Worm (Caenorhabditis elegans): ENCODE results near the gene srh-236.
"Not testable (repeated sequence)": the region's sequence is repeated elsewhere in the genome, so short reads cannot be mapped to it uniquely, and the experiment has no call there.

srh-236 gene

DNA sequence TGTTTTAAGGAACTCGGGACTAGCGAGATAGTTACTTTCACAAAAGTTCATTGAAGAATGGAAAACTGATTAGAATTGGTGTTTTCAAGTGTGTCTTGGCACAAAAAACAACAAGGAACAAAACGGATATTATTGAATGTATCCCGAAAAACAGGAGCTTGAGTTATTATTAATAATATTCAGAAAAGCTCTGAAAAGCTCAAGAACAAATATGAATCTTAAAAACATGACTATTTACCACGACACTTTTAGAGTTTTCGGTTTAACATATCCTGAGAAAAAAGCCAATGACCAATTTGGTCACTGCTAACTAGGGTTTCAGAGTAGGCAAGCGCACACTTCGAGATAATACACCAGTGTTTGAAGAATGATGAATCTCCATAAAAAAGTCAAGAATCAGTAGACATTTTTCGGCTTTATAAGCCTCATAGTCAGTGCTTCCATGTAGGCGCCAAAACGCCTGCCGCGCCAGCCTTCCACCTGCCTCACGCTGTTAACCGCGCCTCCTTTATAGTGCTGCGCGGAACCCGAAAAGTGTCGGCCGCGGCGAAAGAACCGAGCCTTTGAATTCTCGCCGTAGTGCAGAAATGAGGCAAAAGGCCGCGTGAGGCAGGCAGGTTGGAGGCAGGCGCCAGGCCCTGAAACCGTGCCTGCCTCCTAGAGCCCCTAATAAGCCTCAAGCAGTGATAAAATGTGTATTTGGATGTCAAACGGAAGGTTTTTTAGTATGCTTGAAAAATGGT, at the start of gene srh-236:
TSS of gene srh-236 (minus strand) at position 51 of the 743 bp plus-strand sequence.
- no peak for TF ChIP-seq W03F9.2 (tag; optimal IDR thresholded peaks at IDR 0.05)
- no peak for TF ChIP-seq dao-5 (tag; optimal IDR thresholded peaks at IDR 0.05)
- TF ChIP-seq him-1 (tag; optimal IDR thresholded peaks at IDR 0.05), result no peak

DNA sequence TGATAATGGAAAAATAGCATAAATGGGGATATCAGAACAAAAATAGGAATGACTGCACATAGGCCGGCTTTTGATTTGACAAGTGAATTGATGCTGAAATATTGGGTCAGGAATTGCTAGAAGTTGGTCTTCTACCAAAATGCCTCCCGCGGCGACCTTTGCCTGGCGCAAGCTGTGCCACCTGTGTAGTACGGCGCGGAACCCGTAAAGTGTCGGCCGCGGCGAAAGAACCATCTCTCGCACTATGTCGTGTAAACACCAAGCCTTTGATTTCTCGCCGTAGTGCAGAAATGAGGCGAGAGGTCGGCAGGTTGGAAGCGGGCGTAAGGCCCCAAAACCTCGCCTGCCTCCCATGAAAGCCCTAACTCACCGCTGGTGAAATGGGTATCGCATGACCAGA, 49.5 kb upstream of the srh-236 start:
- no peak for TF ChIP-seq dao-5 (tag; optimal IDR thresholded peaks at IDR 0.05)
- TF ChIP-seq him-1 (tag; optimal IDR thresholded peaks at IDR 0.05), result no peak
- TF ChIP-seq W03F9.2 (tag; optimal IDR thresholded peaks at IDR 0.05), result no peak

ce11 chrV:17258868-17259267, 47.0 kb upstream of the srh-236 start, which contains the start of gene fbxa-85:
TSS of gene fbxa-85 (plus strand) at chrV:17259168.
- TF ChIP-seq W03F9.2 (tag; optimal IDR thresholded peaks at IDR 0.05), result no peak
- TF ChIP-seq him-1 (tag; optimal IDR thresholded peaks at IDR 0.05), result no peak
- no peak for TF ChIP-seq dao-5 (tag; optimal IDR thresholded peaks at IDR 0.05)

DNA sequence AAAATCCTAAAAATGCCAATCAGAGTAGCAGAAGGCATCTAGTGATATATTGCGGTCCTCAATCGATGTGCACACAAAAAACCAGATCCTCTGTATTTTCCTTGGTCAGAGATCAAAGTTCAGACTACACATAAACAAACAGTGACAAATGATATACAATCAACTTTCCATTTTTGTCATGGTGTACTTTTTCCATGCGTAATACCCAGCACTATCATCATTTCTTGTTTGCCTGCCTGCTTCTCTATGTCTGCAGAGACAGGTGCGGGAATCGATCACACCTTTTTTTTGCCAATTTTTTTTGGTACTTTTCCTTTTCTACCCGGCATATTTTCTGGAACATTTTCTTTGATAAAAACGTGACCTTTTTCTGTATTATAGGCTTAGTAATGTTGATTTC, 46.4 kb upstream of the srh-236 start:
- no peak for TF ChIP-seq dao-5 (tag; optimal IDR thresholded peaks at IDR 0.05)
- no peak for TF ChIP-seq him-1 (tag; optimal IDR thresholded peaks at IDR 0.05)
- TF ChIP-seq W03F9.2 (tag; optimal IDR thresholded peaks at IDR 0.05), result no peak

ce11 chrV:17257637-17258036, 45.8 kb upstream of the srh-236 start:
- TF ChIP-seq dao-5 (tag; optimal IDR thresholded peaks at IDR 0.05), result no peak
- TF ChIP-seq W03F9.2 (tag; optimal IDR thresholded peaks at IDR 0.05), result no peak
- no peak for TF ChIP-seq him-1 (tag; optimal IDR thresholded peaks at IDR 0.05)

DNA sequence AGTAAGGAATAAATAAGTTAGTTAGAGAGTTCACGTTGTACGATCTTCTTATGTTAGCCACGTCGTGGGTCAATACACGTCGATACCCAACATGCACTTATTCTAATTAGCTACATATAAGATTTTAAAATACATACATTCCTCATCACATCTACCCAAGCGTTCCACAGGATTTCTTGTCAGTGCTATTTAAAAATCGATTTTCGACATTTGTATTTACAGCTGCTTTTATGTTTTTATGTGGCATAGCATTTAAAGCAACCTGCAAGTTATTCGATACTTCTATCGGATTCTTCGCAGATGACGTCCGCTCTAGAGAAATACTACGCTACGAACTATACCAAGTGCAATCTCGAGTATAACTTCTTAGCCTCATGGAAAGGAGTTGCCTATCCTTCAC, 43.6 kb upstream of the srh-236 start, which contains the start of gene srh-115:
TSS of gene srh-115 (plus strand) at position 301 of the 400 bp plus-strand sequence.
- TF ChIP-seq him-1 (tag; optimal IDR thresholded peaks at IDR 0.05) (no peak), W03F9.2 (tag; optimal IDR thresholded peaks at IDR 0.05) (no peak), dao-5 (tag; optimal IDR thresholded peaks at IDR 0.05) (no peak)

- TF ChIP-seq W03F9.2, him-1, dao-5 (tag; optimal IDR thresholded peaks at IDR 0.05): not testable (repeated sequence)
Measured at ce11 chrV:17255028-17255427, 43.2 kb upstream of the srh-236 start, which contains the start of gene srh-116. TSS of gene srh-116 (minus strand) at chrV:17255128.

DNA sequence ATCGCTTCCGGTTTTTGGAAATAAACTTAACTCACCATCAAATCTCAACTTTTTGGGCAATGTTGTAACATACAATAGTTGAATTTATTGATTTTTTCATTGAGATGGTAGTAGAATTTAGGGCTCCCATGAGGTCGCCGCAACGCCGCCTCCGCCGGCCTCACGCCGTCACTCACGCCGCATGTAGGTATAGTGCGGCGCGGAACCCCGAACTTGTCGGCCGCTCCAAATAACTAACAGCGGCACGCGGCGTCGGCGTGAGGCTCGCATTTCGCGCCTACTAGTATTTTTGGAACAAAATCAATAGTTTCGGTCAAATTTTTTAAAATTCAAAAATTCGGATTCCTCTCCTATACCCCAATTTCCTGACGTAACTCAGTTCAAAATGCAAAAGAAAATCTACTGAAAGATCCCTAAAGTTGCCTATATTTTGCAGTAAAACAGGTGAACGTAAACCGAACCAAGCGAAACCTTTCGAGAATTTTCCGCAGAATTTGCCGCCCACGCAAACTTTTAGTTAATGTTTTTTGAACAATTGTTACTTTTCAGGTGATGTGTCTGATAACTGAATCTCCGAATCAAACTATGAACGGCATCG, 39.6 kb upstream of the srh-236 start, which contains the start of gene Y61B8A.6:
TSS of gene Y61B8A.6 (plus strand) at position 548 of the 598 bp plus-strand sequence.
- TF ChIP-seq dao-5 (tag; optimal IDR thresholded peaks at IDR 0.05) (no peak), him-1 (tag; optimal IDR thresholded peaks at IDR 0.05) (no peak)

DNA sequence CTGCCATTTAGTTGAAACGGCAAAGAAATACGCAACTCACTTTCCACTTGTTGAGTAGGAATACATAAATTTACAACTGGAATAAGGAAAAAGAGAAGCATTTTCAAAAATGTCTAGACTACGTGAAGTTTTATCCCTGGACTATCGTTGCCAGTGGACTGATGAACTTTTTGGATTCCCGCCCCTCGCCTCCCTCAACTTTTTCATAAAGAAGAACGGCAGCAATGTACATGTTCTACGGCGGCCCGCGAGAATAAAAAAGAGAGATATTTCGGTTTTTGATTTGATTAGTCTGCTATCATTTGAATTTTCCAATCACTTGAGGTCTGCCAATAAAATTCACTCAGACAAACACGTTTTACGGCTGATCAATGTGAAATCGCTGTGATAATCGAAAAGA, 37.1 kb upstream of the srh-236 start, which contains the start of gene clec-243:
TSS of gene clec-243 (minus strand) at position 101 of the 400 bp plus-strand sequence.
- TF ChIP-seq W03F9.2 (tag; optimal IDR thresholded peaks at IDR 0.05) (no peak), him-1 (tag; optimal IDR thresholded peaks at IDR 0.05) (no peak), dao-5 (tag; optimal IDR thresholded peaks at IDR 0.05) (no peak)

- no peak for TF ChIP-seq him-1 (tag; optimal IDR thresholded peaks at IDR 0.05)
Measured at ce11 chrV:17245406-17245805, 33.6 kb upstream of the srh-236 start, which contains the start of gene clec-242. TSS of gene clec-242 (minus strand) at chrV:17245506.

ce11 chrV:17243016-17243415, 31.2 kb upstream of the srh-236 start:
- TF ChIP-seq dao-5 (tag; optimal IDR thresholded peaks at IDR 0.05) (no peak), him-1 (tag; optimal IDR thresholded peaks at IDR 0.05) (no peak), W03F9.2 (tag; optimal IDR thresholded peaks at IDR 0.05) (no peak)

- TF ChIP-seq dao-5 (tag; optimal IDR thresholded peaks at IDR 0.05), result no peak
- no peak for TF ChIP-seq W03F9.2 (tag; optimal IDR thresholded peaks at IDR 0.05)
- no peak for TF ChIP-seq him-1 (tag; optimal IDR thresholded peaks at IDR 0.05)
Measured at ce11 chrV:17242552-17242951, 30.7 kb upstream of the srh-236 start, which contains the start of gene Y68A4B.3. TSS of gene Y68A4B.3 (minus strand) at chrV:17242652.

DNA sequence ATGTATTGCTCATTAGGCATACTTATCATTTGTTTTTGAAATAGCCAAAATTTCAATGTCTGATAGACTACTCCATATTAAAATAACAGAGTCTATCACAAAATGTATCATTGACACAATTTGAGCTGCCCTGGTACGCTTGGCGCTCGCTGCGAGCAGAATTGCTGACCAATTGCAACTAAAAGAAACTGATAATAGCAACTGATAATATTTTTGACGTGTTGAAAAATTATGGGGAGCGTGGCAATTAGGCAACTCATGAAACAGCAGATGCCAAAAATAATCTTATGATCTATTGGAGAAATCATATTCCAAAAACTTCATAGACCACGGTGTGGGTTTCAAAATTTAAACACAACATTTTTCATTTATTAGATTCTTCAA, 29.4 kb upstream of the srh-236 start:
- TF ChIP-seq him-1 (tag; optimal IDR thresholded peaks at IDR 0.05) (no peak), dao-5 (tag; optimal IDR thresholded peaks at IDR 0.05) (no peak), W03F9.2 (tag; optimal IDR thresholded peaks at IDR 0.05) (no peak)

DNA sequence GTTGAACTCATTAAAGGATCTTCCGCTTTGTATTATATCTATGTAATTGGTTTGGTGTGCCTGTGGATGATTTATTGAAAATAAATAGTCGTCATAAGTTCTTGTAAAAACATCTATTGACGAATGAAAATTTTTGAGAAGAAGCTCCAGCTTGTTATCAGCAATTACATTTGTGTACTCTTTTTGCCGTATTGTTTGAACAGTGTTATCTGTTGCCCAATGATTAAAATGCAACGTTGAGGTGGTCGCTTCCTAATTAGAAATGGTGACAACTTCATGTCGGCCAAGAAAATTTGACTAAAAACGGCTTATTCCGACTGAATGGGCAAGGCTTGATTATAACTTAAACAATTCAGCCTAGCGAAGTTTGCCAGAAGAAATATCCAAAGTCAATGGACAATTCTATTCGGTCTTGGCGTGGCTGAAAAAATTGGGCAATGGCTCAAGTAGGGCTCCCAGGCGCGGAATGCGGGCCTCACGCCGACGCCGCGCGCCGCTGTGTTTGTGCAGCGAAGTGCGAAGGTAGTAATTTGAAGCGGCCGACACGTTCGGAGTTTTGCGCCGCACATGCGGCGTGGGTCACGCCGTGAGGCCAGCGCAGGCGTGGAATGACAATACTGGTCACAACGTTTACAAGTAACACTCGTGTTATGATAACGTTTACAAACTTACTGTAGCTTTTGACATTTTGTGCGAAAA, 28.9 kb upstream of the srh-236 start:
- TF ChIP-seq W03F9.2 (tag; optimal IDR thresholded peaks at IDR 0.05) (no peak), dao-5 (tag; optimal IDR thresholded peaks at IDR 0.05) (no peak), him-1 (tag; optimal IDR thresholded peaks at IDR 0.05) (no peak)
